Fruit fly (Drosophila melanogaster) whole organism, embryonic: Measurements from ENCODE around the gene zuc.

Experiments used
- Atf6 ChIP-seq: fragments of 200-800 bp; sonication (Bioruptor generic); IDR thresholded peaks from 2 replicates; pipeline ENCODE4 v1.3.6; 2022; ENCODE audit warnings: missing biosample characterization, missing genetic modification characterization
- CG10462 ChIP-seq: fragments of 200-800 bp; sonication (Bioruptor generic); optimal IDR thresholded peaks from 2 replicates; lab custom pipeline; 2016; ENCODE audit warnings: missing biosample characterization, missing genetic modification characterization
- CG11456 ChIP-seq: fragments of 200-800 bp; sonication (Bioruptor generic); IDR thresholded peaks from 3 replicates; pipeline ENCODE4 v1.3.6; 2022; ENCODE audit warnings: missing biosample characterization, missing genetic modification characterization
- CG14441 ChIP-seq: fragments of 200-800 bp; sonication (Bioruptor generic); IDR thresholded peaks from 2 replicates; pipeline ENCODE4 v1.3.6; 2022; ENCODE audit warnings: missing biosample characterization, missing genetic modification characterization
- CG14860 ChIP-seq: fragments of 200-800 bp; sonication (Bioruptor generic); IDR thresholded peaks from 3 replicates; pipeline ENCODE4 v1.3.6; 2022; ENCODE audit warnings: missing biosample characterization, missing genetic modification characterization; ENCODE audit not compliant: partially characterized antibody
- CG15011 ChIP-seq: fragments of 200-800 bp; sonication (Bioruptor generic); optimal IDR thresholded peaks from 3 replicates; lab custom pipeline; 2018; ENCODE audit warnings: missing biosample characterization, mild to moderate bottlenecking, missing genetic modification characterization
- CG17612 ChIP-seq: fragments of 200-800 bp; sonication (Bioruptor generic); IDR thresholded peaks from 2 replicates; pipeline ENCODE4 v1.3.6; 2022; ENCODE audit warnings: missing biosample characterization, missing genetic modification characterization
- CG34224 ChIP-seq: fragments of 200-800 bp; sonication (Bioruptor generic); IDR thresholded peaks from 3 replicates; pipeline ENCODE4 v1.3.6; 2022; ENCODE audit warnings: missing biosample characterization, missing genetic modification characterization; ENCODE audit not compliant: partially characterized antibody
- CG3995 ChIP-seq: fragments of 200-800 bp; sonication (Bioruptor generic); optimal IDR thresholded peaks from 3 replicates; lab custom pipeline; 2016; ENCODE audit warnings: missing biosample characterization, missing genetic modification characterization
- CG4404 ChIP-seq: fragments of 200-800 bp; sonication (Bioruptor generic); IDR thresholded peaks from 2 replicates; pipeline ENCODE4 v1.3.6; 2022; ENCODE audit warnings: missing biosample characterization, missing genetic modification characterization
- CG4617 ChIP-seq: fragments of 200-800 bp; sonication (Bioruptor generic); optimal IDR thresholded peaks from 3 replicates; lab custom pipeline; 2016; ENCODE audit warnings: missing biosample characterization, missing genetic modification characterization, borderline replicate concordance
- CG4854 ChIP-seq: fragments of 200-800 bp; sonication (Bioruptor generic); optimal IDR thresholded peaks from 2 replicates; lab custom pipeline; 2016; ENCODE audit warnings: missing biosample characterization, missing genetic modification characterization, inconsistent platforms
- CG5245 ChIP-seq: fragments of 200-800 bp; sonication (Bioruptor generic); optimal IDR thresholded peaks from 3 replicates; lab custom pipeline; 2016; ENCODE audit warnings: missing biosample characterization, missing genetic modification characterization
- CG6254 ChIP-seq: fragments of 200-800 bp; sonication (Bioruptor generic); optimal IDR thresholded peaks from 3 replicates; lab custom pipeline; 2017; ENCODE audit warnings: mild to moderate bottlenecking, missing biosample characterization, missing genetic modification reagents, missing genetic modification characterization
- CG7963 ChIP-seq: fragments of 200-800 bp; sonication (Bioruptor generic); IDR thresholded peaks from 3 replicates; pipeline ENCODE4 v1.3.6; 2022; ENCODE audit warnings: missing biosample characterization, missing genetic modification characterization; ENCODE audit not compliant: partially characterized antibody
- CG7987 ChIP-seq: fragments of 200-800 bp; sonication (Bioruptor generic); optimal IDR thresholded peaks from 2 replicates; lab custom pipeline; 2018; ENCODE audit warnings: missing biosample characterization, mild to moderate bottlenecking, missing genetic modification characterization, moderate library complexity
- CG9609 ChIP-seq: fragments of 200-800 bp; sonication (Bioruptor generic); optimal IDR thresholded peaks from 3 replicates; lab custom pipeline; 2016; ENCODE audit warnings: missing biosample characterization, missing genetic modification characterization
- CG9876 ChIP-seq: fragments of 200-800 bp; sonication (Bioruptor generic); optimal IDR thresholded peaks from 2 replicates; lab custom pipeline; 2016; ENCODE audit warnings: missing biosample characterization, missing genetic modification characterization
- Camta ChIP-seq: fragments of 200-800 bp; sonication (Bioruptor generic); optimal IDR thresholded peaks from 2 replicates; lab custom pipeline; 2016; ENCODE audit warnings: missing biosample characterization, missing genetic modification characterization
- CoRest ChIP-seq: fragments of 200-800 bp; sonication (Bioruptor generic); optimal IDR thresholded peaks from 3 replicates; lab custom pipeline; 2018; ENCODE audit warnings: missing biosample characterization, mild to moderate bottlenecking, missing genetic modification characterization, moderate library complexity
- D19B ChIP-seq: fragments of 200-800 bp; sonication (Bioruptor generic); optimal IDR thresholded peaks from 2 replicates; lab custom pipeline; 2017; ENCODE audit warnings: missing biosample characterization, mild to moderate bottlenecking, missing genetic modification characterization
- Doc3 ChIP-seq: fragments of 200-800 bp; sonication (Bioruptor generic); IDR thresholded peaks from 3 replicates; pipeline ENCODE4 v1.3.6; 2022; ENCODE audit warnings: missing biosample characterization, missing genetic modification characterization; ENCODE audit not compliant: partially characterized antibody
- Gsc ChIP-seq: fragments of 200-800 bp; sonication (Bioruptor generic); IDR thresholded peaks from 2 replicates; pipeline ENCODE4 v1.3.6; 2022; ENCODE audit warnings: missing biosample characterization, missing genetic modification characterization
- Hsf ChIP-seq: fragments of 200-800 bp; sonication (Bioruptor generic); optimal IDR thresholded peaks from 3 replicates; lab custom pipeline; 2016; ENCODE audit warnings: missing biosample characterization, missing genetic modification characterization
- Mad ChIP-seq: fragments of 200-800 bp; sonication (Bioruptor generic); optimal IDR thresholded peaks from 2 replicates; lab custom pipeline; 2016; ENCODE audit warnings: missing biosample characterization, missing genetic modification characterization
- NFAT ChIP-seq: fragments of 200-800 bp; sonication (Bioruptor generic); IDR thresholded peaks from 2 replicates; pipeline ENCODE4 v1.3.6; 2022; ENCODE audit warnings: missing biosample characterization, missing genetic modification characterization
- Nf-YA ChIP-seq: fragments of 200-800 bp; sonication (Bioruptor generic); IDR thresholded peaks from 2 replicates; pipeline ENCODE4 v1.3.6; 2022; ENCODE audit warnings: missing biosample characterization, missing genetic modification characterization
- Spps ChIP-seq: fragments of 200-800 bp; sonication (Bioruptor generic); optimal IDR thresholded peaks from 2 replicates; lab custom pipeline; 2018; ENCODE audit warnings: missing biosample characterization, mild to moderate bottlenecking, missing genetic modification characterization
- Sry-β ChIP-seq: fragments of 200-800 bp; sonication (Bioruptor generic); optimal IDR thresholded peaks from 2 replicates; lab custom pipeline; 2018; ENCODE audit warnings: missing biosample characterization, mild to moderate bottlenecking, missing genetic modification characterization, moderate library complexity
- Tbp ChIP-seq: fragments of >200 bp; optimal IDR thresholded peaks from 2 replicates; lab custom pipeline; 2018; ENCODE audit warnings: missing biosample characterization, missing genetic modification characterization
- br ChIP-seq: fragments of >200 bp; optimal IDR thresholded peaks from 2 replicates; lab custom pipeline; 2017
- caup ChIP-seq: fragments of 200-800 bp; sonication (Bioruptor generic); optimal IDR thresholded peaks from 3 replicates; lab custom pipeline; 2017; ENCODE audit warnings: missing biosample characterization, mild to moderate bottlenecking, missing genetic modification characterization, moderate library complexity; ENCODE audit not compliant: severe bottlenecking
- corto ChIP-seq: fragments of 200-800 bp; sonication (Bioruptor generic); optimal IDR thresholded peaks from 2 replicates; lab custom pipeline; 2016; ENCODE audit warnings: missing biosample characterization, mild to moderate bottlenecking, missing genetic modification characterization, moderate library complexity
- exex ChIP-seq: fragments of 200-800 bp; sonication (Bioruptor generic); optimal IDR thresholded peaks from 4 replicates; lab custom pipeline; 2018; ENCODE audit warnings: missing biosample characterization, mild to moderate bottlenecking, missing genetic modification characterization, moderate library complexity
- fu2 ChIP-seq: fragments of 200-800 bp; sonication (Bioruptor generic); optimal IDR thresholded peaks from 2 replicates; lab custom pipeline; 2016; ENCODE audit warnings: missing biosample characterization, missing genetic modification characterization
- gce ChIP-seq: fragments of 200-800 bp; sonication (Bioruptor generic); IDR thresholded peaks from 3 replicates; pipeline ENCODE4 v1.3.6; 2022; ENCODE audit warnings: missing biosample characterization, missing genetic modification characterization
- grau ChIP-seq: fragments of 200-800 bp; optimal IDR thresholded peaks from 3 replicates; lab custom pipeline; 2019; ENCODE audit warnings: missing biosample characterization, mild to moderate bottlenecking, missing genetic modification characterization, moderate library complexity
- gsb ChIP-seq: fragments of 200-800 bp; sonication (Bioruptor generic); IDR thresholded peaks from 2 replicates; pipeline ENCODE4 v1.3.6; 2022; ENCODE audit warnings: missing biosample characterization, missing genetic modification characterization
- ind ChIP-seq: fragments of 200-800 bp; sonication (Bioruptor generic); optimal IDR thresholded peaks from 3 replicates; lab custom pipeline; 2016; ENCODE audit warnings: missing biosample characterization, missing genetic modification characterization
- insv ChIP-seq, 2 experiments: fragments of 200-800 bp; sonication (Bioruptor generic); optimal IDR thresholded peaks; 3 replicates each; lab custom pipeline; 2016 to 2018; ENCODE audit warnings: missing biosample characterization in 2 of 2, missing genetic modification characterization in 2 of 2
- inv ChIP-seq: fragments of 200-800 bp; sonication (Bioruptor generic); IDR thresholded peaks from 2 replicates; pipeline ENCODE4 v1.3.6; 2022; ENCODE audit warnings: missing biosample characterization, missing genetic modification characterization; ENCODE audit not compliant: partially characterized antibody
- kah ChIP-seq: fragments of 200-800 bp; sonication (Bioruptor generic); optimal IDR thresholded peaks from 2 replicates; lab custom pipeline; 2018; ENCODE audit warnings: missing biosample characterization, mild to moderate bottlenecking, missing genetic modification characterization
- klu ChIP-seq: fragments of 200-800 bp; sonication (Bioruptor generic); IDR thresholded peaks from 2 replicates; pipeline ENCODE4 v1.3.6; 2022; ENCODE audit warnings: missing biosample characterization, missing genetic modification characterization
- maf-S ChIP-seq: fragments of 200-800 bp; sonication (Bioruptor generic); optimal IDR thresholded peaks from 2 replicates; lab custom pipeline; 2016; ENCODE audit warnings: missing biosample characterization, missing genetic modification characterization
- pfk ChIP-seq: fragments of 200-800 bp; sonication (Bioruptor generic); optimal IDR thresholded peaks from 2 replicates; lab custom pipeline; 2018; ENCODE audit warnings: missing biosample characterization, mild to moderate bottlenecking, missing genetic modification characterization, moderate library complexity
- rib ChIP-seq: fragments of 200-800 bp; sonication (Bioruptor generic); IDR thresholded peaks from 2 replicates; pipeline ENCODE4 v1.3.6; 2022; ENCODE audit warnings: missing biosample characterization, missing genetic modification characterization
- tap ChIP-seq: fragments of 200-800 bp; optimal IDR thresholded peaks from 3 replicates; lab custom pipeline; 2019; ENCODE audit warnings: missing biosample characterization, mild to moderate bottlenecking, missing genetic modification characterization, moderate library complexity
- tin ChIP-seq: fragments of 200-800 bp; sonication (Bioruptor generic); optimal IDR thresholded peaks from 3 replicates; lab custom pipeline; 2016; ENCODE audit warnings: missing biosample characterization, missing genetic modification characterization
- zfh2 ChIP-seq: fragments of 200-800 bp; sonication (Bioruptor generic); optimal IDR thresholded peaks from 2 replicates; lab custom pipeline; 2016; ENCODE audit warnings: missing biosample characterization, missing genetic modification characterization

zuc gene

DNA sequence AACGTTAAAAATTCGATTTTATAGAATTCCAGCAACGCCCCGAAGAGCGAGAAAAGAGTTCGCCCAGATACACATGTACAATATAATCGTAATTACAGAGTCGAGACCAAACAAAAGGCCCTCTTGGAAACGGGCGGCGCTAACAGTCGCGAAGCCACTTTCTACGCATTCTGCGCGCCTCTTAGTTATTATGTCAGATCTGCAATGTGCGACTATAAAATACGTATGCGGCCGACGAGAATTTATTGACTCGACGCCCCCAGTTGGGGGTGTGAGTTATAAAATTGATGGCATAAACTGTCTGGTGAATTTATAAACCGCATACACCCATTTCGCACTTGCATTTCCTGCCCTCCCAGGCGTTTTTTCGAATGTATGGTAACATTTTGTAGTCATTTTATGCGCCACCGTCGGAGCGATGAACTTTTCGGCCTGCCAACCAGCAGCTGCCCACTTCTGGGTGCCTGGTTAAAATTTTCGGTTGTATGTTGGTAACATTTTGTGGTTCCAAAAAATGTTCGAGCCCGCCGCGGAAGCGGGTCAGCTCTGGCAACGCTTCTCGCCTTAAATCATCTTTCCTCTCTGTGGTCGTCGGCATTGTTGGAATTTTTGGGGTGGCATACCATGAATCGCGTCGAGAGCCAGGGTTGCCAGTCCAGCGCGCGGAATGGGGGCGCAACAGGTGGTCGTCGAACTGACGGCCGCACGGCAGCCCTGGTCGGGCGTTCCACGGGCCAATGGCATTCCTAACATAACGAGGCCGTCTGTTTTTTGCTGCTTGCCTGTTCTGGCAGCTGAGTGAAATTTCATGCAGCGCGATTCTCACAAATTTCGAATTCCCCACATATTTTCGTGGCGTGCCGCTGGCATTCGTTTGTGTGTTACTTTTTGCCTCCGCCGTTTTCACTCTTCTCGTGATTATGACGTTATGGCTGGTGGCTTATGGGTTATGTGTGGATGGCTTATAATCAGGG, 22.3 kb upstream of the zuc start (continued):
- peak; percentile 27 for TF ChIP-seq CG7987
- TF ChIP-seq CG15011 (GFP tag; lab: Kevin White, UChicago): peak; percentile 5
- no peak for TF ChIP-seq Nf-YA (GFP tag; lab: Robert Waterston, UW)
- peak; percentile 72 for TF ChIP-seq grau
- TF ChIP-seq CG9609 (GFP tag; lab: Kevin White, UChicago): peak; percentile 69
- TF ChIP-seq CG10462 (GFP tag; lab: Kevin White, UChicago): no peak
- peak; percentile 95 for TF ChIP-seq pfk
- peak; percentile 25 for TF ChIP-seq Camta (GFP tag; lab: Kevin White, UChicago)
- no peak for TF ChIP-seq CG14860 (GFP tag; lab: Robert Waterston, UW)
- peak; percentile 81 for TF ChIP-seq caup (GFP tag; lab: Kevin White, UChicago)
- TF ChIP-seq gsb (GFP tag; lab: Robert Waterston, UW): no peak
- TF ChIP-seq insv (GFP tag; optimal IDR thresholded peaks at IDR 0.05; lab: Kevin White, UChicago): peak in 1 of 2 experiments; percentile 60
- TF ChIP-seq corto (GFP tag; lab: Kevin White, UChicago): no peak
- TF ChIP-seq kah (GFP tag; lab: Kevin White, UChicago): peak; percentile 100
- peak; percentile 62 for TF ChIP-seq CG4854 (GFP tag; lab: Kevin White, UChicago)
- TF ChIP-seq exex: peak; percentile 85
- TF ChIP-seq CG11456 (GFP tag; lab: Robert Waterston, UW): no peak
- no peak for TF ChIP-seq Gsc (GFP tag; lab: Robert Waterston, UW)
- TF ChIP-seq CG4404: no peak
- no peak for TF ChIP-seq Doc3 (GFP tag; lab: Robert Waterston, UW)
- peak; percentile 51 for TF ChIP-seq tap (tag; lab: Kevin White, UChicago)
- no peak for TF ChIP-seq gce (GFP tag; lab: Robert Waterston, UW)
- no peak for TF ChIP-seq CG7963 (GFP tag; lab: Robert Waterston, UW)
- no peak for TF ChIP-seq klu (GFP tag; lab: Robert Waterston, UW)
- TF ChIP-seq fu2 (GFP tag; lab: Kevin White, UChicago): peak; percentile 58
- TF ChIP-seq CG9876: no peak
- TF ChIP-seq Spps (tag; lab: Kevin White, UChicago): peak; percentile 8
- TF ChIP-seq CG4617 (GFP tag; lab: Kevin White, UChicago): no peak
- TF ChIP-seq CoRest (tag; lab: Kevin White, UChicago): peak; percentile 58
- TF ChIP-seq CG3995 (GFP tag; lab: Kevin White, UChicago): peak; percentile 87
- TF ChIP-seq maf-S (GFP tag; lab: Kevin White, UChicago): peak; percentile 71
- peak; percentile 66 for TF ChIP-seq D19B
- TF ChIP-seq rib (GFP tag; lab: Robert Waterston, UW): no peak
- peak; percentile 84 for TF ChIP-seq ind (GFP tag; lab: Kevin White, UChicago)
- peak; percentile 19 for TF ChIP-seq Sry-β (GFP tag; lab: Kevin White, UChicago)
- no peak for TF ChIP-seq NFAT (GFP tag; lab: Robert Waterston, UW)
- TF ChIP-seq Mad: peak; percentile 80
- peak; percentile 59 for TF ChIP-seq CG6254 (GFP tag; lab: Kevin White, UChicago)
- TF ChIP-seq CG14441: no peak
- peak; percentile 76 for TF ChIP-seq tin
- TF ChIP-seq br (lab: Kevin White, UChicago): no peak
- no peak for TF ChIP-seq Tbp
- no peak for TF ChIP-seq CG17612
- TF ChIP-seq inv (GFP tag; lab: Robert Waterston, UW): no peak
- TF ChIP-seq CG34224 (GFP tag; lab: Robert Waterston, UW): no peak
- TF ChIP-seq zfh2: peak; percentile 77
- TF ChIP-seq Atf6: no peak
- peak; percentile 84 for TF ChIP-seq CG5245 (GFP tag; lab: Kevin White, UChicago)
- TF ChIP-seq Hsf: peak; percentile 58
